Fruit fly (Drosophila melanogaster): ENCODE data around the gene CG10650.

Gene CG10650

DNA sequence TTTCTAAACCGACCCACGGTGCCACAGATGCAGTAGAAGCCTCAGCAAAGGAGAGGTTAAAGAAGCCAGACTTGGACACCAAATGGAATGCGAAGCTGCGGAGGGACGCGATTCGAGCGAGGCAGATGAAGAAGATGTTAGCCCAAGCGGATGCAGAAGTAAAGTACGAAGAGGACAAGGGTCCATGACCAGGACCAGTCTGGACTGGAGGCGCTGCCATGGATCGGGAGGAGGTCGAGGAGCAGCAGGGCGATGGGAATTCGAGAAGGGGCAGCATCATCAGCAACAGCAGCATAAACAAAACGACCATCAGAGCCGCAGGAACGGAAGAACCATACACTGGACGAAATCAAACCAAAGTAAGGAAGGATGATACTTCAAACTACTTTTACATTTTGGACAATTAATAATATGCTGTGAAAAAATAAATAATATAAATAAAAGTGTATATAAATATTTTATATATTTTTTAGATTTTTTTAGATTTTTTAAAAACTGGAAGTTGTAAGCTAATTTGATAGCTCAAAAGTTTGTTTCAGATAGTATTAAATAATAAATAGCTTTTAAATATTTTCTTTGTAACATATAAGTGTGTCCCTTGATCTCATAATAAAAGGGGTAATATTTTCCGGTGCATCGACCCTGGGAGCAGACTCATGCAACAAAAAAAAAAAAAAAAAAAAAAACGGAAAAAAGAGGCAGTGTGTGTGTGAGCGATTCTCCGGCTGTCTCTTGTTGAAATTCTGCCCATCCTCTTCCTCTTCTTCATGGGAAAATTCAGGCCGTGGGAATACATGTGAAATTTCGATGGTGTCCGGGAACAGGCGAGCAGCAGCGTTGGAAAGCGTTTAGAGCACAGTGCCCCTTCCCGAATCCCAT is 48.9 kb downstream of the CG10650 start (continued):
- TF ChIP-seq CG17361 (GFP tag; IDR thresholded peaks at IDR 0.05) (peak; percentile 70), CG7839 (tag; optimal IDR thresholded peaks at IDR 0.05) (peak; percentile 46), CG10267 (tag; optimal IDR thresholded peaks at IDR 0.05) (peak; percentile 48), z (GFP tag; IDR thresholded peaks at IDR 0.05) (peak; percentile 78; the same call in 2 of the 3 replicates), lola (GFP tag; optimal IDR thresholded peaks at IDR 0.05) (peak in 1 of 3 experiments; percentile 68), CG7556 (GFP tag; optimal IDR thresholded peaks at IDR 0.05) (peak; percentile 21), dimm (GFP tag; IDR thresholded peaks at IDR 0.05) (no peak), CG16779 (GFP tag; IDR thresholded peaks at IDR 0.05) (no peak), CG10321 (GFP tag; IDR thresholded peaks at IDR 0.05) (no peak), CG13775 (GFP tag; optimal IDR thresholded peaks at IDR 0.05) (peak; percentile 41), gem (tag; optimal IDR thresholded peaks at IDR 0.05) (peak; percentile 78), CG8290 (GFP tag; optimal IDR thresholded peaks at IDR 0.05) (no peak), CG8290 (tag; optimal IDR thresholded peaks at IDR 0.05) (peak in 1 of 2 experiments; percentile 39), MESR4 (GFP tag; optimal IDR thresholded peaks at IDR 0.05) (no peak), CG14710 (tag; optimal IDR thresholded peaks at IDR 0.05) (peak; percentile 64), CG15696 (tag; optimal IDR thresholded peaks at IDR 0.05) (peak; percentile 59), lab (GFP tag; optimal IDR thresholded peaks at IDR 0.05) (no peak), CG12104 (GFP tag; optimal IDR thresholded peaks at IDR 0.05) (no peak), CG11085 (GFP tag; IDR thresholded peaks at IDR 0.05) (no peak), Rx (GFP tag; IDR thresholded peaks at IDR 0.05) (no peak), ken (GFP tag; IDR thresholded peaks at IDR 0.05) (0 out of 3 replicates have a peak, but pooled peaks have one; percentile 33), CG7372 (GFP tag; IDR thresholded peaks at IDR 0.05) (no peak), tin (GFP tag; optimal IDR thresholded peaks at IDR 0.05) (no peak), Blimp-1 (GFP tag; optimal IDR thresholded peaks at IDR 0.05) (peak; percentile 50), CG10979 (tag; optimal IDR thresholded peaks at IDR 0.05) (peak; percentile 70), Dip2 (GFP tag; IDR thresholded peaks at IDR 0.05) (no peak), gcm (GFP tag; optimal IDR thresholded peaks at IDR 0.05) (peak; percentile 30), fu2 (GFP tag; optimal IDR thresholded peaks at IDR 0.05) (no peak), vvl (GFP tag; IDR thresholded peaks at IDR 0.05) (no peak), CG12391 (tag; optimal IDR thresholded peaks at IDR 0.05) (peak; percentile 59), Ets65A (GFP tag) (peak; percentile 45), CG6254 (GFP tag; optimal IDR thresholded peaks at IDR 0.05) (peak; percentile 14), hkb (optimal IDR thresholded peaks at IDR 0.05) (no peak), hkb (GFP tag; IDR thresholded peaks at IDR 0.05) (0 out of 2 replicates have a peak, but pooled peaks have one; percentile 7), PHDP (tag; optimal IDR thresholded peaks at IDR 0.05) (peak; percentile 26), Gsc (GFP tag; IDR thresholded peaks at IDR 0.05) (no peak), CG18262 (tag; optimal IDR thresholded peaks at IDR 0.05) (peak; percentile 80), Oli (tag; optimal IDR thresholded peaks at IDR 0.05) (peak; percentile 29), HLHmδ (GFP tag; optimal IDR thresholded peaks at IDR 0.05) (peak; percentile 60), bab2 (GFP tag; optimal IDR thresholded peaks at IDR 0.05) (no peak), HHEX (GFP tag; optimal IDR thresholded peaks at IDR 0.05) (no peak), nerfin-2 (GFP tag; IDR thresholded peaks at IDR 0.05; ENCODE audit: partially characterized antibody) (no peak), CG11093 (GFP tag; IDR thresholded peaks at IDR 0.05) (no peak), ATbp (GFP tag; optimal IDR thresholded peaks at IDR 0.05) (peak; percentile 2), Camta (GFP tag; optimal IDR thresholded peaks at IDR 0.05) (no peak), Elba2 (GFP tag; optimal IDR thresholded peaks at IDR 0.05) (no peak), CG8765 (GFP tag; IDR thresholded peaks at IDR 0.05) (no peak), gcm2 (GFP tag; optimal IDR thresholded peaks at IDR 0.05) (no peak), grau (tag; optimal IDR thresholded peaks at IDR 0.05) (peak; percentile 45)

Measured in whole organism, embryonic.